Fruit fly (Drosophila melanogaster) whole organism, wandering third instar larva: ENCODE results near the gene Pten.
A peak's percentile ranks its signal among the peaks of the same experiment; 100 is the strongest.

ENCODE experiments used
- Abd-B ChIP-seq: fragments of >200 bp; optimal IDR thresholded peaks from 2 replicates; lab custom pipeline; 2017; ENCODE audit warnings: missing biosample characterization, missing genetic modification characterization
- CG32264 ChIP-seq: fragments of 200-800 bp; sonication (Bioruptor generic); optimal IDR thresholded peaks from 2 replicates; lab custom pipeline; 2016; ENCODE audit warnings: missing biosample characterization, missing genetic modification characterization
- CG9705 ChIP-seq: fragments of 200-800 bp; sonication (Bioruptor generic); optimal IDR thresholded peaks from 2 replicates; lab custom pipeline; 2018; ENCODE audit warnings: missing biosample characterization, mild to moderate bottlenecking, missing genetic modification characterization
- CrebA ChIP-seq: fragments of 200-800 bp; sonication (Bioruptor generic); optimal IDR thresholded peaks from 2 replicates; lab custom pipeline; 2016; ENCODE audit warnings: missing biosample characterization, mild to moderate bottlenecking, missing genetic modification characterization, borderline replicate concordance
- Dif ChIP-seq: fragments of 200-275, 200-300 bp; sonication (Bioruptor generic); optimal IDR thresholded peaks from 2 replicates; lab custom pipeline; 2018; ENCODE audit warnings: missing biosample characterization, missing genetic modification characterization; ENCODE audit not compliant: partially characterized antibody
- Hnf4 ChIP-seq: fragments of 200-800 bp; sonication (Bioruptor generic); optimal IDR thresholded peaks from 2 replicates; lab custom pipeline; 2016; ENCODE audit warnings: missing biosample characterization, mild to moderate bottlenecking, missing genetic modification characterization
- Jra ChIP-seq: sonication (Bioruptor generic); optimal IDR thresholded peaks from 2 replicates; lab custom pipeline; 2016; ENCODE audit warnings: missing biosample characterization, missing genetic modification characterization
- Myc ChIP-seq: fragments of >200 bp; optimal IDR thresholded peaks from 2 replicates; lab custom pipeline; 2017
- OdsH ChIP-seq: fragments of 200-800 bp; sonication (Bioruptor generic); optimal IDR thresholded peaks from 2 replicates; lab custom pipeline; 2016; ENCODE audit warnings: missing biosample characterization, mild to moderate bottlenecking, missing genetic modification characterization
- Sp1 ChIP-seq: fragments of 200-800 bp; sonication (Bioruptor generic); optimal IDR thresholded peaks from 3 replicates; lab custom pipeline; 2019; ENCODE audit warnings: missing biosample characterization, mild to moderate bottlenecking, missing genetic modification characterization, moderate library complexity
- br ChIP-seq: fragments of 200-800 bp; sonication (Bioruptor generic); optimal IDR thresholded peaks from 2 replicates; lab custom pipeline; 2016; ENCODE audit warnings: missing biosample characterization, missing genetic modification characterization
- brk ChIP-seq: fragments of 200-800 bp; sonication (Bioruptor generic); optimal IDR thresholded peaks from 2 replicates; lab custom pipeline; 2016; ENCODE audit warnings: missing biosample characterization, mild to moderate bottlenecking, missing genetic modification characterization
- dl ChIP-seq, 2 experiments: fragments of 175-275, 200-275 bp in 1 of 2; fragments of 200-275 bp in 1 of 2; sonication (Bioruptor generic); optimal IDR thresholded peaks; lab custom pipeline; 2018; ENCODE audit warnings: mild to moderate bottlenecking in 2 of 2, missing biosample characterization in 2 of 2, missing genetic modification characterization in 2 of 2, moderate library complexity in 2 of 2; ENCODE audit not compliant: partially characterized antibody in 2 of 2, insufficient read depth in 1 of 2
- dmrt93B ChIP-seq: fragments of 200-800 bp; sonication (Bioruptor generic); optimal IDR thresholded peaks from 2 replicates; lab custom pipeline; 2018; ENCODE audit warnings: missing biosample characterization, mild to moderate bottlenecking, missing genetic modification characterization
- dsf ChIP-seq: sonication (Bioruptor generic); optimal IDR thresholded peaks from 2 replicates; lab custom pipeline; 2016; ENCODE audit warnings: missing biosample characterization, missing genetic modification characterization, borderline replicate concordance
- ey ChIP-seq: fragments of 200-800 bp; sonication (Bioruptor generic); optimal IDR thresholded peaks from 2 replicates; lab custom pipeline; 2016; ENCODE audit warnings: missing biosample characterization, missing genetic modification characterization
- foxo ChIP-seq, 2 experiments: fragments of 200-800 bp; sonication (Bioruptor generic); optimal IDR thresholded peaks; 2 replicates in 1 of 2; 3 replicates in 1 of 2; lab custom pipeline; 2016 to 2017; ENCODE audit warnings: missing biosample characterization in 2 of 2, missing genetic modification characterization in 2 of 2
- lola ChIP-seq: fragments of >200 bp; optimal IDR thresholded peaks from 2 replicates; lab custom pipeline; 2017; ENCODE audit warnings: missing biosample characterization, missing genetic modification characterization
- pan ChIP-seq: fragments of >200 bp; optimal IDR thresholded peaks from 2 replicates; lab custom pipeline; 2017
- psq ChIP-seq: fragments of 200-800 bp; sonication (Bioruptor generic); optimal IDR thresholded peaks from 3 replicates; lab custom pipeline; 2017; ENCODE audit warnings: missing biosample characterization, mild to moderate bottlenecking, missing genetic modification characterization, moderate library complexity
- rgr ChIP-seq: fragments of 200-800 bp; sonication (Bioruptor generic); optimal IDR thresholded peaks from 3 replicates; lab custom pipeline; 2016; ENCODE audit warnings: missing biosample characterization, mild to moderate bottlenecking, missing genetic modification characterization
- sage ChIP-seq: fragments of 200-800 bp; sonication (Bioruptor generic); optimal IDR thresholded peaks from 2 replicates; lab custom pipeline; 2016; ENCODE audit warnings: missing biosample characterization, mild to moderate bottlenecking, missing genetic modification characterization
- tai ChIP-seq: sonication (Bioruptor generic); optimal IDR thresholded peaks from 2 replicates; lab custom pipeline; 2016; ENCODE audit warnings: missing biosample characterization, missing genetic modification characterization
- usp ChIP-seq: fragments of >200 bp; optimal IDR thresholded peaks from 2 replicates; lab custom pipeline; 2017; ENCODE audit warnings: missing biosample characterization, missing genetic modification characterization
- woc ChIP-seq: sonication (Bioruptor generic); optimal IDR thresholded peaks from 2 replicates; lab custom pipeline; 2016; ENCODE audit warnings: missing biosample characterization, mild to moderate bottlenecking, missing genetic modification characterization

The Pten gene

dm6 chr2L:10276436-10276835, 15.6 kb upstream of the Pten start:
- TF ChIP-seq psq (GFP tag; lab: Kevin White, UChicago) (peak; percentile 18), usp (GFP tag; lab: Kevin White, UChicago) (no peak)

dm6 chr2L:10272224-10272623, 11.4 kb upstream of the Pten start, which contains the start of gene trk:
trk (minus strand) TSS chr2L:10272324.
- TF ChIP-seq CG32264 (no peak), br (GFP tag; lab: Kevin White, UChicago) (no peak), Sp1 (GFP tag; lab: Kevin White, UChicago) (no peak)

- TF ChIP-seq tai (no peak), CG32264 (no peak), dsf (GFP tag; lab: Kevin White, UChicago) (no peak), dl (GFP tag; optimal IDR thresholded peaks at IDR 0.05; lab: Kevin White, UChicago; ENCODE audit: insufficient read depth in 1 of 2, partially characterized antibody in 2 of 2) (no peak), Abd-B (no peak), sage (GFP tag; lab: Kevin White, UChicago) (peak; percentile 67), foxo (GFP tag; optimal IDR thresholded peaks at IDR 0.05; lab: Kevin White, UChicago) (peak in 1 of 2 experiments; percentile 50), psq (GFP tag; lab: Kevin White, UChicago) (no peak), brk (GFP tag; lab: Kevin White, UChicago) (no peak), CG9705 (GFP tag; lab: Kevin White, UChicago) (no peak), dmrt93B (GFP tag; lab: Kevin White, UChicago) (no peak)
Measured at dm6 chr2L:10269854-10270253, 9.0 kb upstream of the Pten start, which contains the start of gene Mulk. Mulk (plus strand) TSS chr2L:10270051.

- TF ChIP-seq woc (no peak), Myc (lab: Kevin White, UChicago) (peak; percentile 26), psq (GFP tag; lab: Kevin White, UChicago) (no peak), CG9705 (GFP tag; lab: Kevin White, UChicago) (no peak)
Measured at dm6 chr2L:10268688-10269087, 7.8 kb upstream of the Pten start, which contains the start of gene CG4957. CG4957 (plus strand) TSS chr2L:10268872.

dm6 chr2L:10266511-10266910, 5.7 kb upstream of the Pten start, which contains the start of gene CG4953:
CG4953 (plus strand) TSS chr2L:10266703.
- TF ChIP-seq CrebA (GFP tag; lab: Kevin White, UChicago), result no peak
- TF ChIP-seq Dif (GFP tag; lab: Kevin White, UChicago), result no peak

dm6 chr2L:10265129-10265528, 4.3 kb upstream of the Pten start, which contains the start of gene Mob3:
Mob3 (plus strand) TSS chr2L:10265336.
- TF ChIP-seq Hnf4 (GFP tag; lab: Kevin White, UChicago) (peak; percentile 43), woc (peak; percentile 39), Jra (GFP tag; lab: Kevin White, UChicago) (no peak), OdsH (GFP tag; lab: Kevin White, UChicago) (no peak), dsf (GFP tag; lab: Kevin White, UChicago) (no peak), ey (GFP tag; lab: Kevin White, UChicago) (no peak), rgr (GFP tag; lab: Kevin White, UChicago) (no peak), sage (GFP tag; lab: Kevin White, UChicago) (peak; percentile 56), Dif (GFP tag; lab: Kevin White, UChicago) (no peak), pan (lab: Kevin White, UChicago) (no peak), lola (GFP tag; lab: Kevin White, UChicago) (no peak)

dm6 chr2L:10263830-10264634, 3.2 kb upstream of the Pten start, which contains the start of gene REPTOR-BP:
REPTOR-BP (plus strand) TSS chr2L:10264125.
- TF ChIP-seq brk (GFP tag; lab: Kevin White, UChicago) (peak; percentile 67), sage (GFP tag; lab: Kevin White, UChicago) (peak; percentile 58), psq (GFP tag; lab: Kevin White, UChicago) (peak; percentile 0), Abd-B (no peak)
